Fruit fly (Drosophila melanogaster): ENCODE results near the gene Brd.

Gene Brd

dm6 chr3L:14999284-15000019, 27.0 kb downstream of the Brd start, which contains the start of the genes mRpL39 and Prosbeta2 (continued):
- TF ChIP-seq CG10565 (GFP tag; optimal IDR thresholded peaks at IDR 0.05) (no peak), Mad (GFP tag; optimal IDR thresholded peaks at IDR 0.05) (no peak), Xrp1 (GFP tag; IDR thresholded peaks at IDR 0.05) (peak; percentile 76), Jarid2 (GFP tag; optimal IDR thresholded peaks at IDR 0.05) (no peak), ap (GFP tag; IDR thresholded peaks at IDR 0.05) (no peak), MTF-1 (GFP tag; optimal IDR thresholded peaks at IDR 0.05; ENCODE audit: borderline replicate concordance) (no peak), Ets65A (GFP tag) (peak; percentile 28), dati (GFP tag; IDR thresholded peaks at IDR 0.05) (no peak), CG9215 (GFP tag; IDR thresholded peaks at IDR 0.05) (peak; percentile 83), CG10462 (GFP tag; optimal IDR thresholded peaks at IDR 0.05) (no peak), CG12104 (GFP tag; optimal IDR thresholded peaks at IDR 0.05) (peak; percentile 7), Hey (tag; optimal IDR thresholded peaks at IDR 0.05) (no peak), z (GFP tag; IDR thresholded peaks at IDR 0.05) (no peak), CG12155 (GFP tag; optimal IDR thresholded peaks at IDR 0.05) (no peak), Sox100B (GFP tag; optimal IDR thresholded peaks at IDR 0.05) (peak; percentile 58), dpn (GFP tag; optimal IDR thresholded peaks at IDR 0.05) (no peak), CG4820 (GFP tag; optimal IDR thresholded peaks at IDR 0.05) (peak; percentile 29), CG1832 (GFP tag; optimal IDR thresholded peaks at IDR 0.05) (no peak), D (optimal IDR thresholded peaks at IDR 0.05) (no peak), D (GFP tag; optimal IDR thresholded peaks at IDR 0.05) (peak; percentile 30), CG9727 (GFP tag; optimal IDR thresholded peaks at IDR 0.05) (peak; percentile 47), CG1602 (GFP tag; optimal IDR thresholded peaks at IDR 0.05) (no peak), ATbp (GFP tag; optimal IDR thresholded peaks at IDR 0.05) (peak; percentile 13), en (GFP tag; optimal IDR thresholded peaks at IDR 0.05) (no peak), CG12391 (tag; optimal IDR thresholded peaks at IDR 0.05) (peak; percentile 10), Hmr (GFP tag; optimal IDR thresholded peaks at IDR 0.05) (peak; percentile 21), Blimp-1 (GFP tag; optimal IDR thresholded peaks at IDR 0.05) (peak; percentile 69), CG17359 (tag; optimal IDR thresholded peaks at IDR 0.05) (peak; percentile 15), CG4360 (GFP tag; IDR thresholded peaks at IDR 0.05) (no peak), CG30020 (tag; optimal IDR thresholded peaks at IDR 0.05) (no peak), CG6791 (GFP tag; IDR thresholded peaks at IDR 0.05; ENCODE audit: partially characterized antibody) (peak; percentile 81), Dbx (GFP tag; IDR thresholded peaks at IDR 0.05) (peak; percentile 82), CG18764 (GFP tag; optimal IDR thresholded peaks at IDR 0.05) (peak; percentile 69), pb (GFP tag; optimal IDR thresholded peaks at IDR 0.05) (no peak), CG6254 (GFP tag; optimal IDR thresholded peaks at IDR 0.05) (no peak), CG10147 (GFP tag; optimal IDR thresholded peaks at IDR 0.05) (peak; percentile 73), TFAM (GFP tag; optimal IDR thresholded peaks at IDR 0.05) (no peak), lab (GFP tag; optimal IDR thresholded peaks at IDR 0.05) (peak; percentile 73), CG30403 (GFP tag; optimal IDR thresholded peaks at IDR 0.05) (peak; percentile 67), Dip2 (GFP tag; IDR thresholded peaks at IDR 0.05) (no peak), CG17912 (GFP tag; optimal IDR thresholded peaks at IDR 0.05) (no peak), CG32532 (GFP tag; IDR thresholded peaks at IDR 0.05) (peak; percentile 79), nerfin-1 (tag; optimal IDR thresholded peaks at IDR 0.05) (no peak), Chrac-16 (GFP tag; optimal IDR thresholded peaks at IDR 0.05) (no peak), CG7357 (GFP tag; IDR thresholded peaks at IDR 0.05) (peak; percentile 76), CG16815 (GFP tag; optimal IDR thresholded peaks at IDR 0.05) (no peak)
